Worm (Caenorhabditis elegans) whole organism, L1 larva: ENCODE results near the gene nas-21.

Source experiments
- C16A3.4 ChIP-seq: fragments of 150-350 bp; optimal IDR thresholded peaks from 2 replicates; lab custom pipeline; 2014; ENCODE audit warnings: missing biosample characterization, missing genetic modification characterization
- C34B4.2 ChIP-seq: sonication (generic microtip); optimal IDR thresholded peaks from 2 replicates; lab custom pipeline; 2017; ENCODE audit warnings: mild to moderate bottlenecking, missing genetic modification characterization, missing compliant biosample characterization
- aha-1 ChIP-seq: fragments of 150-350 bp; optimal IDR thresholded peaks from 2 replicates; lab custom pipeline; 2014; ENCODE audit warnings: missing biosample characterization, missing genetic modification characterization
- aly-2 ChIP-seq: fragments of 150-350 bp; optimal IDR thresholded peaks from 2 replicates; lab custom pipeline; 2014; ENCODE audit warnings: missing biosample characterization, missing genetic modification characterization
- blmp-1 ChIP-seq: fragments of 150-350 bp; optimal IDR thresholded peaks from 2 replicates; lab custom pipeline; 2014; ENCODE audit warnings: missing biosample characterization, missing genetic modification characterization
- ceh-63 ChIP-seq: fragments of 200-800 bp; sonication (Bioruptor generic); optimal IDR thresholded peaks from 2 replicates; lab custom pipeline; 2018; ENCODE audit warnings: mild to moderate bottlenecking, missing genetic modification characterization, missing compliant biosample characterization
- ceh-8 ChIP-seq: fragments of 200-800 bp; sonication (Bioruptor generic); optimal IDR thresholded peaks from 2 replicates; lab custom pipeline; 2018; ENCODE audit warnings: mild to moderate bottlenecking, missing genetic modification characterization, moderate library complexity, missing compliant biosample characterization
- ceh-90 ChIP-seq: sonication (generic microtip); optimal IDR thresholded peaks from 2 replicates; lab custom pipeline; 2016; ENCODE audit warnings: missing genetic modification characterization, missing compliant biosample characterization
- ces-1 ChIP-seq: fragments of 150-350 bp; optimal IDR thresholded peaks from 2 replicates; lab custom pipeline; 2014; ENCODE audit warnings: missing biosample characterization, missing genetic modification reagents, missing genetic modification characterization
- dpl-1 ChIP-seq, 3 experiments: fragments of 150-350 bp in 2 of 3; sonication (generic microtip) in 1 of 3; optimal IDR thresholded peaks; 2 replicates each; lab custom pipeline; 2014 to 2017; ENCODE audit warnings: missing biosample characterization in 3 of 3, missing genetic modification characterization in 3 of 3, missing genetic modification reagents in 3 of 3
- efl-1 ChIP-seq, 4 experiments: fragments of 150-350 bp; optimal IDR thresholded peaks in 3 of 4; peaks in 1 of 4; 1 replicate in 1 of 4; 2 replicates in 3 of 4; lab custom pipeline; 2014; ENCODE audit warnings: missing biosample characterization in 2 of 4, missing genetic modification characterization in 2 of 4, missing genetic modification reagents in 2 of 4
- elt-2 ChIP-seq: sonication (generic microtip); optimal IDR thresholded peaks from 2 replicates; lab custom pipeline; 2016; ENCODE audit warnings: missing genetic modification characterization, mild to moderate bottlenecking, inconsistent platforms, missing compliant biosample characterization, missing genetic modification reagents
- elt-3 ChIP-seq, 6 experiments: fragments of 150-350 bp in 1 of 6; sonication (generic microtip); optimal IDR thresholded peaks; 2 replicates each; lab custom pipeline; 2017 to 2018; ENCODE audit warnings: missing biosample characterization in 6 of 6, missing genetic modification characterization in 6 of 6, inconsistent platforms in 1 of 6
- fkh-4 ChIP-seq: sonication (generic microtip); optimal IDR thresholded peaks from 2 replicates; lab custom pipeline; 2016; ENCODE audit warnings: missing compliant biosample characterization, missing genetic modification characterization, borderline replicate concordance
- fos-1 ChIP-seq: fragments of 150-350 bp; optimal IDR thresholded peaks from 2 replicates; lab custom pipeline; 2014; ENCODE audit warnings: missing biosample characterization, missing genetic modification characterization
- hpl-2 ChIP-seq: fragments of 150-350 bp; optimal IDR thresholded peaks from 2 replicates; lab custom pipeline; 2014; ENCODE audit warnings: missing biosample characterization, missing genetic modification reagents, missing genetic modification characterization
- isw-1 ChIP-seq: fragments of 200-800 bp; sonication (Bioruptor generic); IDR thresholded peaks from 2 replicates; pipeline ENCODE4 v1.3.6; 2022; ENCODE audit warnings: missing genetic modification characterization, missing compliant biosample characterization
- jun-1 ChIP-seq: fragments of 150-350 bp; optimal IDR thresholded peaks from 2 replicates; lab custom pipeline; 2014; ENCODE audit warnings: missing biosample characterization, missing genetic modification reagents, missing genetic modification characterization
- lin-13 ChIP-seq: fragments of 150-350 bp; optimal IDR thresholded peaks from 2 replicates; lab custom pipeline; 2014; ENCODE audit warnings: missing biosample characterization, missing genetic modification reagents, missing genetic modification characterization
- lin-14 ChIP-seq: fragments of 200-800 bp; sonication (Bioruptor generic); optimal IDR thresholded peaks from 2 replicates; lab custom pipeline; 2018; ENCODE audit warnings: mild to moderate bottlenecking, missing genetic modification characterization, moderate library complexity, missing compliant biosample characterization
- lin-35 ChIP-seq, 2 experiments: fragments of 150-350 bp; optimal IDR thresholded peaks; 2 replicates each; lab custom pipeline; 2014; ENCODE audit warnings: missing biosample characterization in 2 of 2, missing genetic modification characterization in 2 of 2, missing genetic modification reagents in 2 of 2
- lin-39 ChIP-seq: fragments of 150-350 bp; optimal IDR thresholded peaks from 2 replicates; lab custom pipeline; 2014; ENCODE audit warnings: missing biosample characterization, missing genetic modification reagents, missing genetic modification characterization
- mab-9 ChIP-seq: fragments of 200-800 bp; sonication (Bioruptor generic); IDR thresholded peaks from 2 replicates; pipeline ENCODE4 v1.3.6; 2022; ENCODE audit warnings: missing genetic modification reagents, missing genetic modification characterization, missing compliant biosample characterization
- mdl-1 ChIP-seq, 2 experiments: fragments of 150-350 bp; optimal IDR thresholded peaks; 2 replicates each; lab custom pipeline; 2014 to 2017; ENCODE audit warnings: missing biosample characterization in 2 of 2, missing genetic modification characterization in 2 of 2, inconsistent platforms in 1 of 2
- nhr-11 ChIP-seq: fragments of 150-350 bp; optimal IDR thresholded peaks from 2 replicates; lab custom pipeline; 2014; ENCODE audit warnings: missing biosample characterization, missing genetic modification characterization
- nhr-12 ChIP-seq: sonication (generic microtip); optimal IDR thresholded peaks from 2 replicates; lab custom pipeline; 2017; ENCODE audit warnings: missing biosample characterization, missing genetic modification characterization
- nhr-19 ChIP-seq: fragments of 200-800 bp; sonication (Bioruptor generic); conservative IDR thresholded peaks from 2 replicates; pipeline ENCODE4 v1.3.6; 2022; ENCODE audit warnings: missing genetic modification characterization, missing compliant biosample characterization
- nhr-20 ChIP-seq: sonication (generic microtip); optimal IDR thresholded peaks from 2 replicates; lab custom pipeline; 2016; ENCODE audit warnings: mild to moderate bottlenecking, missing genetic modification characterization, missing compliant biosample characterization
- nhr-237 ChIP-seq: fragments of 150-350 bp; optimal IDR thresholded peaks from 2 replicates; lab custom pipeline; 2014; ENCODE audit warnings: missing biosample characterization, missing genetic modification characterization
- nhr-47 ChIP-seq: sonication (generic microtip); optimal IDR thresholded peaks from 2 replicates; lab custom pipeline; 2016; ENCODE audit warnings: mild to moderate bottlenecking, missing genetic modification characterization, moderate library complexity, missing compliant biosample characterization
- nhr-84 ChIP-seq: sonication (generic microtip); optimal IDR thresholded peaks from 2 replicates; lab custom pipeline; 2017; ENCODE audit warnings: missing biosample characterization, missing genetic modification characterization
- nhr-85 ChIP-seq: sonication (generic microtip); peaks from one replicate; lab custom pipeline; 2016; ENCODE audit warnings: missing genetic modification characterization, inconsistent platforms, missing compliant biosample characterization
- nhr-90 ChIP-seq: sonication (generic microtip); optimal IDR thresholded peaks from 2 replicates; lab custom pipeline; 2016; ENCODE audit warnings: mild to moderate bottlenecking, missing genetic modification characterization, missing compliant biosample characterization; ENCODE audit not compliant: poor library complexity
- skn-1 ChIP-seq: fragments of 150-350 bp; optimal IDR thresholded peaks from 2 replicates; lab custom pipeline; 2014; ENCODE audit warnings: missing biosample characterization, missing genetic modification characterization
- snpc-4 ChIP-seq: fragments of 150-350 bp; optimal IDR thresholded peaks from 2 replicates; lab custom pipeline; 2014; ENCODE audit warnings: missing biosample characterization, missing genetic modification characterization
- snu-23 ChIP-seq: sonication (generic microtip); optimal IDR thresholded peaks from 2 replicates; lab custom pipeline; 2016; ENCODE audit warnings: missing genetic modification characterization, missing compliant biosample characterization
- sox-4 ChIP-seq: sonication (generic microtip); optimal IDR thresholded peaks from 2 replicates; lab custom pipeline; 2016; ENCODE audit warnings: missing genetic modification characterization, missing compliant biosample characterization
- sptf-1 ChIP-seq: fragments of 150-350 bp; optimal IDR thresholded peaks from 2 replicates; lab custom pipeline; 2014; ENCODE audit warnings: missing biosample characterization, missing genetic modification characterization
- swsn-7 ChIP-seq: sonication (generic microtip); optimal IDR thresholded peaks from 2 replicates; lab custom pipeline; 2016; ENCODE audit warnings: missing genetic modification characterization, missing compliant biosample characterization
- tlp-1 ChIP-seq: fragments of 150-350 bp; optimal IDR thresholded peaks from 2 replicates; lab custom pipeline; 2014; ENCODE audit warnings: missing biosample characterization, missing genetic modification characterization
- unc-86 ChIP-seq: sonication (generic microtip); optimal IDR thresholded peaks from 2 replicates; lab custom pipeline; 2016; ENCODE audit warnings: missing genetic modification characterization, missing compliant biosample characterization
- xbp-1 ChIP-seq: sonication (generic microtip); optimal IDR thresholded peaks from 2 replicates; lab custom pipeline; 2016; ENCODE audit warnings: missing genetic modification characterization, missing compliant biosample characterization
- zip-4 ChIP-seq: fragments of 200-800 bp; sonication (Bioruptor generic); optimal IDR thresholded peaks from 2 replicates; lab custom pipeline; 2018; ENCODE audit warnings: mild to moderate bottlenecking, missing genetic modification characterization, moderate library complexity, missing compliant biosample characterization

nas-21 gene

DNA sequence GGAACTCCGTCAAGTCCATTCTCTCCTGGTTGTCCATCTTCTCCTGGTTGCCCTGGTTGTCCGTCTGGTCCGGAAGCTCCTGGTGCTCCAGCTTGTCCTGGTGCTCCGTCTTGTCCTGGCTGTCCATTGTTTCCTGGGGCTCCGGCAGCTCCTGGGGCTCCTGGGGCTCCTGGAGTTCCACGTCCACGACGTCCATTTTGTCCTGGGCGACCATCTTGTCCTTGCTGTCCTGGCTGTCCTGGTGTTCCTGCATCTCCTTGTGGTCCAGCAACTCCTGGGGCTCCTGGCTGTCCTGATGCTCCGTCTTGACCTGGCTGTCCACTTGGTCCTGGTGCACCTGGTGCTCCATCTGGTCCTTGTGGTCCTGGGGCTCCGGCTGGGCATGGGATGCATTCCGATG lies 23.0 kb upstream of the nas-21 start:
- no peak for TF ChIP-seq aha-1 (tag; lab: Kevin White, UChicago)
- no peak for TF ChIP-seq nhr-11 (tag; lab: Kevin White, UChicago)
- no peak for TF ChIP-seq C16A3.4 (tag; lab: Kevin White, UChicago)
- TF ChIP-seq blmp-1: no peak
- TF ChIP-seq jun-1 (tag; lab: Kevin White, UChicago): no peak
- no peak for TF ChIP-seq elt-3 (tag; optimal IDR thresholded peaks at IDR 0.05; lab: Kevin White, UChicago)
- no peak for TF ChIP-seq sox-4 (tag; lab: Kevin White, UChicago)
- no peak for TF ChIP-seq ceh-8
- TF ChIP-seq C34B4.2 (tag; lab: Kevin White, UChicago): no peak
- no peak for TF ChIP-seq hpl-2
- TF ChIP-seq skn-1 (tag; lab: Kevin White, UChicago): no peak
- no peak for TF ChIP-seq zip-4
- TF ChIP-seq ceh-90 (tag; lab: Kevin White, UChicago): no peak
- TF ChIP-seq nhr-237: no peak
- TF ChIP-seq nhr-84 (tag; lab: Kevin White, UChicago): no peak
- TF ChIP-seq xbp-1 (tag; lab: Kevin White, UChicago): no peak
- no peak for TF ChIP-seq snu-23 (GFP tag; lab: Kevin White, UChicago)

- no peak for TF ChIP-seq dpl-1 (GFP tag; optimal IDR thresholded peaks at IDR 0.05; lab: Kevin White, UChicago)
- TF ChIP-seq fkh-4 (tag; lab: Kevin White, UChicago): no peak
- no peak for TF ChIP-seq nhr-47 (tag; lab: Kevin White, UChicago)
- no peak for TF ChIP-seq ces-1 (GFP tag; lab: Kevin White, UChicago)
- TF ChIP-seq mab-9 (GFP tag; lab: Robert Waterston, UW): no peak
Measured at ce11 chrV:11450257-11450656, 22.1 kb upstream of the nas-21 start, which contains the start of gene col-156. col-156 (minus strand) TSS chrV:11450357.

- TF ChIP-seq lin-14 (peak; percentile 44), nhr-85 (no peak)
Measured at ce11 chrV:11454917-11455316, 17.4 kb upstream of the nas-21 start.

- TF ChIP-seq lin-14 (peak; percentile 51), sptf-1 (tag; lab: Kevin White, UChicago) (no peak)
- TF ChIP-seq, all 84 proteins: peak for 1
Measured at ce11 chrV:11459255-11459654, 13.1 kb upstream of the nas-21 start, which contains the start of gene T11F9.1. T11F9.1 (plus strand) TSS chrV:11459555.

- peak; percentile 19 for TF ChIP-seq lin-14
- TF ChIP-seq nhr-85: peak; percentile 60
- no peak for TF ChIP-seq snpc-4 (tag; lab: Kevin White, UChicago)
- peak; percentile 12 for TF ChIP-seq blmp-1
- TF ChIP-seq tlp-1 (tag; lab: Kevin White, UChicago): no peak
Measured at ce11 chrV:11462963-11463453, 9.4 kb upstream of the nas-21 start, which contains the start of gene zipt-16. zipt-16 (plus strand) TSS chrV:11463013.

ce11 chrV:11470210-11470713 lies 2.1 kb upstream of the nas-21 start, which contains the start of gene aat-6:
aat-6 (minus strand) TSS chrV:11470663.
- TF ChIP-seq nhr-20 (tag; lab: Kevin White, UChicago) (peak; percentile 38), nhr-90 (tag; lab: Kevin White, UChicago) (peak; percentile 2), ceh-63 (GFP tag; lab: Kevin White, UChicago) (no peak), swsn-7 (tag; lab: Kevin White, UChicago) (no peak), nhr-12 (tag; lab: Kevin White, UChicago) (no peak), nhr-19 (GFP tag; lab: Robert Waterston, UW) (no peak), lin-35 (GFP tag; optimal IDR thresholded peaks at IDR 0.05; lab: Kevin White, UChicago) (peak in 1 of 2 experiments; percentile 24), ceh-8 (no peak), elt-2 (peak; percentile 93), lin-39 (tag; lab: Kevin White, UChicago) (no peak), xbp-1 (tag; lab: Kevin White, UChicago) (no peak), mdl-1 (tag; optimal IDR thresholded peaks at IDR 0.05; lab: Kevin White, UChicago) (no peak), mab-9 (GFP tag; lab: Robert Waterston, UW) (no peak), efl-1 (optimal IDR thresholded peaks at IDR 0.05; lab: Kevin White, UChicago) (no peak), efl-1 (GFP tag; optimal IDR thresholded peaks at IDR 0.05 in 1 of 2; lab: Kevin White, UChicago) (peak in 1 of 2 experiments; percentile 78), fos-1 (no peak), lin-13 (GFP tag; lab: Kevin White, UChicago) (no peak), isw-1 (GFP tag; lab: Robert Waterston, UW) (no peak), aly-2 (tag; lab: Kevin White, UChicago) (no peak), unc-86 (no peak)
